Worm (Caenorhabditis elegans) whole organism, young adult: ENCODE measurements around the gene nhr-105.

Experiments
- F57A8.1 ChIP-seq: fragments of 200-800 bp; sonication (Bioruptor generic); optimal IDR thresholded peaks from 2 replicates; lab custom pipeline; 2018; ENCODE audit warnings: mild to moderate bottlenecking, missing genetic modification characterization, moderate library complexity, missing compliant biosample characterization
- cebp-1 ChIP-seq, 2 experiments: fragments of 200-800 bp in 1 of 2; sonication (Bioruptor generic) in 1 of 2; sonication (generic microtip) in 1 of 2; IDR thresholded peaks in 1 of 2; optimal IDR thresholded peaks in 1 of 2; 2 replicates each; pipeline versions ENCODE4 v1.3.6 to Lab custom; 2017 to 2022; ENCODE audit warnings: missing compliant biosample characterization in 2 of 2, missing genetic modification characterization in 2 of 2, mild to moderate bottlenecking in 1 of 2, missing genetic modification reagents in 1 of 2, moderate library complexity in 1 of 2
- hlh-12 ChIP-seq: sonication (generic microtip); optimal IDR thresholded peaks from 2 replicates; lab custom pipeline; 2016; ENCODE audit warnings: missing genetic modification characterization, missing compliant biosample characterization
- lsy-27 ChIP-seq: sonication (generic microtip); optimal IDR thresholded peaks from 2 replicates; lab custom pipeline; 2017; ENCODE audit warnings: missing genetic modification characterization, mild to moderate bottlenecking, missing compliant biosample characterization, antibody characterized with exemption, missing genotype, borderline replicate concordance; ENCODE audit not compliant: insufficient read depth
- unc-62 ChIP-seq: fragments of 150-350 bp; optimal IDR thresholded peaks from 2 replicates; lab custom pipeline; 2014; ENCODE audit warnings: missing biosample characterization, missing genetic modification reagents, missing genetic modification characterization
- ztf-3 ChIP-seq: fragments of 200-800 bp; sonication (Bioruptor generic); optimal IDR thresholded peaks from 2 replicates; lab custom pipeline; 2018; ENCODE audit warnings: mild to moderate bottlenecking, missing genetic modification characterization, missing compliant biosample characterization

DNA sequence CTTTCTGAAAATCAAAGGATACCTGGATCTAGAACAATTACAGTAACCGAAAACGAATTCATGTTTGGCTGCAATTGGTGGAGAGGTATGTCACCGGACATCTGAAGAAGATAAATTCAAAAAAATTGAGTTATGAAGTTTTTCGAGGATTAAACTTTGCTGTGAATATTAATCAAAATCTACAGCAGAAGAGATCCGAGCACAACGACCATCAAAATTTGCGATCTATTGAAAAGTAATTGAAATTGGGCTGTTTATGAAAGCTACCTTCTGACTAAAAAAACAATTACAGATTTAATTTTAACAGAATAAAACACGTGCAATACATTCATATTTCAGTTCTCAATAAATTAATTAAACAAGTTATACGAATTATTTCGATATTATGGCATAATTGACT is 17.5 kb upstream of the nhr-105 start, which contains the start of gene C06G3.8:
- no peak for TF ChIP-seq ztf-3 (GFP tag; lab: Kevin White, UChicago)
- no peak for TF ChIP-seq cebp-1 (GFP tag; IDR thresholded peaks at IDR 0.05; lab: Robert Waterston, UW)
- TF ChIP-seq cebp-1 (tag; optimal IDR thresholded peaks at IDR 0.05; lab: Kevin White, UChicago), result no peak
- no peak for TF ChIP-seq F57A8.1 (GFP tag; lab: Kevin White, UChicago)
- no peak for TF ChIP-seq lsy-27 (tag; lab: Kevin White, UChicago)
- TF ChIP-seq hlh-12 (tag; lab: Kevin White, UChicago), result no peak
- TF ChIP-seq unc-62 (GFP tag; lab: Kevin White, UChicago), result no peak
